Worm (Caenorhabditis elegans) whole organism, L4 larva: ENCODE results near the gene sam-4.

Experiments
- D1046.2 ChIP-seq: fragments of 200-800 bp; sonication (Bioruptor generic); IDR thresholded peaks from 2 replicates; pipeline ENCODE4 v1.3.6; 2022; ENCODE audit warnings: missing genetic modification characterization, missing compliant biosample characterization
- F37D6.2 ChIP-seq: sonication (generic microtip); optimal IDR thresholded peaks from 2 replicates; lab custom pipeline; 2016; ENCODE audit warnings: mild to moderate bottlenecking, missing genetic modification characterization, missing compliant biosample characterization
- T20F7.1 ChIP-seq: fragments of 200-800 bp; sonication (Bioruptor generic); optimal IDR thresholded peaks from 2 replicates; lab custom pipeline; 2018; ENCODE audit warnings: mild to moderate bottlenecking, missing genetic modification characterization, missing compliant biosample characterization
- T26A8.4 ChIP-seq: fragments of 200-800 bp; sonication (Bioruptor generic); IDR thresholded peaks from 2 replicates; pipeline ENCODE4 v1.3.6; 2022; ENCODE audit warnings: missing genetic modification characterization, missing compliant biosample characterization
- Y105C5A.15 ChIP-seq: fragments of 200-800 bp; sonication (Bioruptor generic); IDR thresholded peaks from 2 replicates; pipeline ENCODE4 v1.3.6; 2022; ENCODE audit warnings: missing genetic modification characterization, missing compliant biosample characterization
- Y48G9A.11 ChIP-seq: fragments of 200-800 bp; sonication (Bioruptor generic); IDR thresholded peaks from 2 replicates; pipeline ENCODE4 v1.3.6; 2022; ENCODE audit warnings: missing genetic modification reagents, missing genetic modification characterization, missing compliant biosample characterization
- Y75B8A.6 ChIP-seq: fragments of 200-800 bp; sonication (Bioruptor generic); IDR thresholded peaks from 2 replicates; pipeline ENCODE4 v1.3.6; 2022; ENCODE audit warnings: missing genetic modification reagents, missing genetic modification characterization, missing compliant biosample characterization
- aly-2 ChIP-seq: sonication (generic microtip); optimal IDR thresholded peaks from 2 replicates; lab custom pipeline; 2018; ENCODE audit warnings: missing biosample characterization, missing genetic modification characterization
- ceh-20 ChIP-seq: fragments of 200-800 bp; sonication (Bioruptor generic); IDR thresholded peaks from 2 replicates; pipeline ENCODE4 v1.3.6; 2022; ENCODE audit warnings: missing genetic modification reagents, missing genetic modification characterization, missing compliant biosample characterization
- ceh-28 ChIP-seq: fragments of 150-350 bp; optimal IDR thresholded peaks from 2 replicates; lab custom pipeline; 2014; ENCODE audit warnings: missing biosample characterization, missing genetic modification reagents, missing genetic modification characterization
- ceh-62 ChIP-seq: sonication (generic microtip); optimal IDR thresholded peaks from 2 replicates; lab custom pipeline; 2017; ENCODE audit warnings: missing biosample characterization, missing genetic modification characterization
- ceh-82 ChIP-seq: sonication (generic microtip); optimal IDR thresholded peaks from 2 replicates; lab custom pipeline; 2017; ENCODE audit warnings: missing biosample characterization, missing genetic modification characterization
- daf-12 ChIP-seq: fragments of 150-350 bp; optimal IDR thresholded peaks from 2 replicates; lab custom pipeline; 2014; ENCODE audit warnings: missing biosample characterization, missing genetic modification reagents, missing genetic modification characterization
- dmd-6 ChIP-seq: fragments of 200-800 bp; sonication (Bioruptor generic); IDR thresholded peaks from 2 replicates; pipeline ENCODE4 v1.3.6; 2022; ENCODE audit warnings: missing genetic modification reagents, missing genetic modification characterization, missing compliant biosample characterization
- dmd-8 ChIP-seq: fragments of 200-800 bp; sonication (Bioruptor generic); IDR thresholded peaks from 2 replicates; pipeline ENCODE4 v1.3.6; 2022; ENCODE audit warnings: missing genetic modification characterization, missing compliant biosample characterization
- dpl-1 ChIP-seq: fragments of 150-350 bp; optimal IDR thresholded peaks from 2 replicates; lab custom pipeline; 2014; ENCODE audit warnings: missing biosample characterization, missing genetic modification reagents, missing genetic modification characterization
- dve-1 ChIP-seq: sonication (generic microtip); optimal IDR thresholded peaks from 2 replicates; lab custom pipeline; 2017; ENCODE audit warnings: antibody characterized with exemption, mild to moderate bottlenecking, missing genetic modification characterization, missing compliant biosample characterization; ENCODE audit not compliant: insufficient read depth
- fos-1 ChIP-seq: fragments of 150-350 bp; optimal IDR thresholded peaks from 2 replicates; lab custom pipeline; 2014; ENCODE audit warnings: missing biosample characterization, missing genetic modification characterization
- gei-8 ChIP-seq: fragments of 200-800 bp; sonication (Bioruptor generic); optimal IDR thresholded peaks from 2 replicates; lab custom pipeline; 2018; ENCODE audit warnings: mild to moderate bottlenecking, missing genetic modification characterization, missing compliant biosample characterization
- hif-1 ChIP-seq, 2 experiments: sonication (generic microtip); optimal IDR thresholded peaks; 2 replicates each; lab custom pipeline; 2016 to 2017; ENCODE audit warnings: missing compliant biosample characterization in 2 of 2, missing genetic modification characterization in 2 of 2, missing genetic modification reagents in 2 of 2, missing genotype in 2 of 2, mild to moderate bottlenecking in 1 of 2
- hlh-11 ChIP-seq: fragments of 200-800 bp; sonication (Bioruptor generic); optimal IDR thresholded peaks from 2 replicates; lab custom pipeline; 2018; ENCODE audit warnings: mild to moderate bottlenecking, missing genetic modification characterization, missing compliant biosample characterization
- hlh-30 ChIP-seq: sonication (generic microtip); optimal IDR thresholded peaks from 2 replicates; lab custom pipeline; 2017; ENCODE audit warnings: antibody characterized with exemption, mild to moderate bottlenecking, missing genetic modification characterization, missing compliant biosample characterization; ENCODE audit not compliant: insufficient read depth
- lim-7 ChIP-seq: fragments of 200-800 bp; sonication (Bioruptor generic); IDR thresholded peaks from 2 replicates; pipeline ENCODE4 v1.3.6; 2022; ENCODE audit warnings: missing genetic modification characterization, missing compliant biosample characterization
- lin-13 ChIP-seq: fragments of 150-350 bp; optimal IDR thresholded peaks from 2 replicates; lab custom pipeline; 2014; ENCODE audit warnings: missing biosample characterization, missing genetic modification reagents, missing genetic modification characterization
- lin-15B ChIP-seq: fragments of 150-350 bp; sonication (generic microtip); optimal IDR thresholded peaks from 3 replicates; lab custom pipeline; 2014; ENCODE audit warnings: missing biosample characterization, missing genetic modification characterization
- lin-29 ChIP-seq: fragments of 200-800 bp; sonication (Bioruptor generic); IDR thresholded peaks from 2 replicates; pipeline ENCODE4 v1.3.6; 2022; ENCODE audit warnings: missing genetic modification reagents, missing genetic modification characterization, missing compliant biosample characterization
- lin-38 ChIP-seq: fragments of 200-800 bp; sonication (Bioruptor generic); IDR thresholded peaks from 2 replicates; pipeline ENCODE4 v1.3.6; 2022; ENCODE audit warnings: missing genetic modification reagents, missing genetic modification characterization, missing compliant biosample characterization
- lir-3 ChIP-seq: sonication (generic microtip); optimal IDR thresholded peaks from 2 replicates; lab custom pipeline; 2016; ENCODE audit warnings: mild to moderate bottlenecking, missing genetic modification characterization, missing compliant biosample characterization
- lsy-2 ChIP-seq, 2 experiments: fragments of 150-350 bp in 1 of 2; sonication (generic microtip) in 1 of 2; optimal IDR thresholded peaks; 2 replicates each; lab custom pipeline; 2014 to 2017; ENCODE audit warnings: missing biosample characterization in 2 of 2, missing genetic modification characterization in 2 of 2
- madf-5 ChIP-seq, 2 experiments: fragments of 200-800 bp; sonication (Bioruptor generic); IDR thresholded peaks; 2 replicates each; pipeline ENCODE4 v1.3.6; 2022; ENCODE audit warnings: missing compliant biosample characterization in 2 of 2, missing genetic modification characterization in 2 of 2
- madf-9 ChIP-seq: fragments of 200-800 bp; sonication (Bioruptor generic); conservative IDR thresholded peaks from 2 replicates; pipeline ENCODE4 v1.3.6; 2022; ENCODE audit warnings: missing genetic modification reagents, missing genetic modification characterization, missing compliant biosample characterization
- mdl-1 ChIP-seq, 2 experiments: fragments of 150-350 bp in 1 of 2; sonication (generic microtip) in 1 of 2; optimal IDR thresholded peaks; 2 replicates each; lab custom pipeline; 2014 to 2017; ENCODE audit warnings: missing biosample characterization in 2 of 2, missing genetic modification characterization in 2 of 2
- mes-2 ChIP-seq: sonication (generic microtip); optimal IDR thresholded peaks from 2 replicates; lab custom pipeline; 2016; ENCODE audit warnings: missing genotype, mild to moderate bottlenecking, missing genetic modification characterization, missing compliant biosample characterization; ENCODE audit not compliant: poor library complexity, severe bottlenecking
- mxl-2 ChIP-seq: fragments of 200-800 bp; sonication (Bioruptor generic); conservative IDR thresholded peaks from 2 replicates; pipeline ENCODE4 v1.3.6; 2022; ENCODE audit warnings: missing genetic modification reagents, missing genetic modification characterization, missing compliant biosample characterization
- mxl-3 ChIP-seq: fragments of 200-800 bp; sonication (Bioruptor generic); optimal IDR thresholded peaks from 2 replicates; lab custom pipeline; 2018; ENCODE audit warnings: mild to moderate bottlenecking, missing genetic modification characterization, missing compliant biosample characterization
- nhr-102 ChIP-seq: sonication (generic microtip); optimal IDR thresholded peaks from 2 replicates; lab custom pipeline; 2016; ENCODE audit warnings: mild to moderate bottlenecking, missing genetic modification characterization, moderate library complexity, missing compliant biosample characterization
- nhr-111 ChIP-seq: fragments of 200-800 bp; sonication (Bioruptor generic); optimal IDR thresholded peaks from 2 replicates; lab custom pipeline; 2018; ENCODE audit warnings: mild to moderate bottlenecking, missing genetic modification characterization, missing compliant biosample characterization
- nhr-28 ChIP-seq: fragments of 150-350 bp; optimal IDR thresholded peaks from 2 replicates; lab custom pipeline; 2014; ENCODE audit warnings: missing biosample characterization, missing genetic modification characterization
- nhr-42 ChIP-seq: fragments of 200-800 bp; sonication (Bioruptor generic); IDR thresholded peaks from 2 replicates; pipeline ENCODE4 v1.3.6; 2022; ENCODE audit warnings: missing genetic modification characterization, missing compliant biosample characterization
- nhr-48 ChIP-seq: sonication (generic microtip); optimal IDR thresholded peaks from 2 replicates; lab custom pipeline; 2016; ENCODE audit warnings: mild to moderate bottlenecking, missing genetic modification characterization, missing compliant biosample characterization
- nhr-6 ChIP-seq: fragments of 150-350 bp; optimal IDR thresholded peaks from 2 replicates; lab custom pipeline; 2014; ENCODE audit warnings: missing biosample characterization, missing genetic modification characterization
- nhr-76 ChIP-seq: fragments of 150-350 bp; optimal IDR thresholded peaks from 2 replicates; lab custom pipeline; 2014; ENCODE audit warnings: missing biosample characterization, missing genetic modification characterization
- nhr-77 ChIP-seq: fragments of 150-350 bp; optimal IDR thresholded peaks from 2 replicates; lab custom pipeline; 2014; ENCODE audit warnings: missing biosample characterization, missing genetic modification characterization
- rbr-2 ChIP-seq: sonication (generic microtip); optimal IDR thresholded peaks from 2 replicates; lab custom pipeline; 2016; ENCODE audit warnings: missing genotype, missing genetic modification characterization, missing compliant biosample characterization
- snpc-1.2 ChIP-seq: fragments of 200-800 bp; sonication (Bioruptor generic); IDR thresholded peaks from 2 replicates; pipeline ENCODE4 v1.3.6; 2022; ENCODE audit warnings: missing genetic modification reagents, missing genetic modification characterization, missing compliant biosample characterization
- tra-1 ChIP-seq: fragments of 200-800 bp; sonication (Bioruptor generic); IDR thresholded peaks from 2 replicates; pipeline ENCODE4 v1.3.6; 2022; ENCODE audit warnings: missing genetic modification reagents, missing genetic modification characterization, missing compliant biosample characterization
- unc-130 ChIP-seq: sonication (generic microtip); optimal IDR thresholded peaks from 2 replicates; lab custom pipeline; 2016; ENCODE audit warnings: missing genetic modification reagents, missing genetic modification characterization, missing compliant biosample characterization
- unc-39 ChIP-seq: sonication (generic microtip); optimal IDR thresholded peaks from 2 replicates; lab custom pipeline; 2017; ENCODE audit warnings: missing biosample characterization, missing genetic modification characterization
- vab-7 ChIP-seq: fragments of 200-800 bp; sonication (Bioruptor generic); IDR thresholded peaks from 2 replicates; pipeline ENCODE4 v1.3.6; 2022; ENCODE audit warnings: missing genetic modification reagents, missing genetic modification characterization, missing compliant biosample characterization
- zfp-3 ChIP-seq: fragments of 200-800 bp; sonication (Bioruptor generic); conservative IDR thresholded peaks from 2 replicates; pipeline ENCODE4 v1.3.6; 2022; ENCODE audit warnings: missing genetic modification reagents, missing genetic modification characterization, missing compliant biosample characterization

Gene sam-4

ce11 chrII:5649236-5650004 is at the start of gene sam-4, which contains the start of the genes F59E12.17 and zyg-1:
Gene sam-4, minus strand, starts transcription at chrII:5649286.
Gene F59E12.17, minus strand, starts transcription at chrII:5649470.
Gene zyg-1, plus strand, starts transcription at chrII:5649748.
- TF ChIP-seq tra-1 (GFP tag; lab: Robert Waterston, UW) (no peak), mxl-2 (GFP tag; lab: Robert Waterston, UW) (no peak), nhr-28 (tag; lab: Kevin White, UChicago) (peak; percentile 52), nhr-111 (GFP tag; lab: Kevin White, UChicago) (no peak), Y105C5A.15 (GFP tag; lab: Robert Waterston, UW) (no peak), ceh-82 (tag; lab: Kevin White, UChicago) (no peak), ceh-20 (GFP tag; lab: Robert Waterston, UW) (no peak), Y75B8A.6 (no peak), T20F7.1 (GFP tag; lab: Kevin White, UChicago) (no peak), unc-39 (no peak), hlh-11 (tag; lab: Kevin White, UChicago) (peak; percentile 8), aly-2 (no peak), rbr-2 (tag; lab: Kevin White, UChicago) (peak; percentile 24), Y48G9A.11 (GFP tag; lab: Robert Waterston, UW) (peak; percentile 50; the same call in 1 of the 2 replicates), lin-38 (GFP tag; lab: Robert Waterston, UW) (peak; percentile 92), zfp-3 (GFP tag; lab: Robert Waterston, UW) (no peak), mdl-1 (tag; optimal IDR thresholded peaks at IDR 0.05; lab: Kevin White, UChicago) (peak in 1 of 2 experiments; percentile 9), lin-15B (peak; percentile 31), mxl-3 (no peak), lsy-2 (tag; optimal IDR thresholded peaks at IDR 0.05; lab: Kevin White, UChicago) (peak in 1 of 2 experiments; percentile 81), nhr-6 (peak; percentile 77), lir-3 (tag; lab: Kevin White, UChicago) (no peak), dmd-6 (no peak), dmd-8 (GFP tag; lab: Robert Waterston, UW) (no peak), madf-5 (GFP tag; IDR thresholded peaks at IDR 0.05; lab: Robert Waterston, UW) (no peak), nhr-42 (GFP tag; lab: Robert Waterston, UW) (no peak), lim-7 (GFP tag; lab: Robert Waterston, UW) (no peak), hif-1 (tag; optimal IDR thresholded peaks at IDR 0.05; lab: Kevin White, UChicago) (peak in 1 of 2 experiments; percentile 70), mes-2 (peak; percentile 94), lin-29 (GFP tag; lab: Robert Waterston, UW) (no peak), D1046.2 (GFP tag; lab: Robert Waterston, UW) (no peak), vab-7 (no peak), T26A8.4 (no peak), madf-9 (no peak), hlh-30 (tag; lab: Kevin White, UChicago) (no peak), dve-1 (no peak), nhr-77 (tag; lab: Kevin White, UChicago) (peak; percentile 29), nhr-48 (tag; lab: Kevin White, UChicago) (no peak), gei-8 (GFP tag; lab: Kevin White, UChicago) (no peak), dpl-1 (peak; percentile 74), fos-1 (no peak), ceh-28 (no peak), unc-130 (GFP tag; lab: Kevin White, UChicago) (peak; percentile 88), nhr-76 (no peak), F37D6.2 (tag; lab: Kevin White, UChicago) (no peak), lin-13 (GFP tag; lab: Kevin White, UChicago) (no peak), daf-12 (no peak), ceh-62 (tag; lab: Kevin White, UChicago) (no peak), nhr-102 (tag; lab: Kevin White, UChicago) (no peak), snpc-1.2 (GFP tag; lab: Robert Waterston, UW) (no peak)
